Fruit fly (Drosophila melanogaster) whole organism, pupa: ENCODE data around the gene CG17650.

Source experiments
- CG10348 ChIP-seq: fragments of 200-800 bp; sonication (Bioruptor generic); IDR thresholded peaks from 2 replicates; pipeline ENCODE4 v1.3.6; 2022; ENCODE audit warnings: missing biosample characterization, missing genetic modification characterization
- CG34367 ChIP-seq: fragments of 200-800 bp; sonication (Bioruptor generic); optimal IDR thresholded peaks from 2 replicates; lab custom pipeline; 2018; ENCODE audit warnings: missing biosample characterization, mild to moderate bottlenecking, missing genetic modification characterization
- CG8159 ChIP-seq: fragments of 200-800 bp; sonication (Bioruptor generic); optimal IDR thresholded peaks from 3 replicates; lab custom pipeline; 2018; ENCODE audit warnings: missing biosample characterization, mild to moderate bottlenecking, missing genetic modification characterization, moderate library complexity
- Pif1A ChIP-seq: fragments of 200-800 bp; sonication (Bioruptor generic); optimal IDR thresholded peaks from 3 replicates; lab custom pipeline; 2016; ENCODE audit warnings: missing biosample characterization, missing genetic modification characterization
- gl ChIP-seq: fragments of 200-800 bp; sonication (Bioruptor generic); optimal IDR thresholded peaks from 2 replicates; lab custom pipeline; 2018; ENCODE audit warnings: missing biosample characterization, mild to moderate bottlenecking, missing genetic modification characterization

dm6 chr2L:1732189-1732588, 26.7 kb downstream of the CG17650 start, which contains the start of the genes CG17652 and CG17646:
- TF ChIP-seq Pif1A (no peak), CG34367 (tag; lab: Kevin White, UChicago) (no peak), CG8159 (tag; lab: Kevin White, UChicago) (peak; percentile 7), gl (no peak), CG10348 (GFP tag; lab: Robert Waterston, UW) (no peak)
